Worm (Caenorhabditis elegans) whole organism, early embryonic: Measurements from ENCODE around the gene T13B5.9.

ENCODE experiments used
- B0310.2 ChIP-seq: sonication (generic microtip); optimal IDR thresholded peaks from 2 replicates; lab custom pipeline; 2016; ENCODE audit warnings: mild to moderate bottlenecking, missing genetic modification characterization, missing compliant biosample characterization
- F13C5.2 ChIP-seq: sonication (generic microtip); optimal IDR thresholded peaks from 2 replicates; lab custom pipeline; 2017; ENCODE audit warnings: mild to moderate bottlenecking, missing genetic modification characterization, inconsistent platforms, missing compliant biosample characterization
- ama-1 ChIP-seq: fragments of 150-350 bp; optimal IDR thresholded peaks from 2 replicates; lab custom pipeline; 2014
- ceh-36 ChIP-seq: sonication (generic microtip); optimal IDR thresholded peaks from 2 replicates; lab custom pipeline; 2016; ENCODE audit warnings: missing genetic modification characterization, inconsistent platforms, missing compliant biosample characterization
- flt-1 ChIP-seq: fragments of 200-800 bp; sonication (Bioruptor generic); IDR thresholded peaks from 2 replicates; pipeline ENCODE4 v1.3.6; 2022; ENCODE audit warnings: missing genetic modification characterization, missing compliant biosample characterization
- scrt-1 ChIP-seq: fragments of 200-800 bp; sonication (Bioruptor generic); IDR thresholded peaks from 2 replicates; pipeline ENCODE4 v1.3.6; 2022; ENCODE audit warnings: missing genetic modification characterization, missing compliant biosample characterization
- tbx-11 ChIP-seq: fragments of 200-800 bp; sonication (Bioruptor generic); IDR thresholded peaks from 2 replicates; pipeline ENCODE4 v1.3.6; 2022; ENCODE audit warnings: missing genetic modification characterization, missing compliant biosample characterization
- tbx-37 ChIP-seq: fragments of 200-800 bp; sonication (Bioruptor generic); conservative IDR thresholded peaks from 2 replicates; pipeline ENCODE4 v1.3.6; 2022; ENCODE audit warnings: missing genetic modification reagents, missing genetic modification characterization, missing compliant biosample characterization
- tra-4 ChIP-seq: sonication (generic microtip); optimal IDR thresholded peaks from 2 replicates; lab custom pipeline; 2017; ENCODE audit warnings: missing genetic modification characterization, missing compliant biosample characterization

DNA sequence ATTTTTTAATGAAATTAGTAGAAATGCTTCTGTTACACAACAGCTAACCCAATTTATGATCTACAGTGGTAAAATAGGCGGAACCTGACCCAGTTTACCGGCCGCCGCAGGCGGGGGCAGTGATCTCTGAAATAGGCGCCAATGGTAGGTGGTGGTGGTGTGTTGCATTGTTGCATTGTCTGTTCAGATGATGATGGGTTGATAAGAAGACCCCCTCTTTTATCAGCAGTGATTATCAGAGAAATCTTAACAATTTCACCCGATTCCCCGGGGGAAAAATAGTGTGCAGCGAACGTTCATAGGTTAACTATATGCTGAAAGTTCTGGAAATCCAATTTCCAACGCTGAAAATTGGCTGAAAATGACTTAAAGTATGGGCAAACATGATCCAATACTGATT is 34.3 kb upstream of the T13B5.9 start:
- no peak for TF ChIP-seq ama-1 (lab: Kevin White, UChicago)
- TF ChIP-seq tra-4 (tag; lab: Kevin White, UChicago), result no peak
- no peak for TF ChIP-seq tbx-11
- TF ChIP-seq F13C5.2 (tag; lab: Kevin White, UChicago), result no peak
- no peak for TF ChIP-seq tbx-37 (GFP tag; lab: Robert Waterston, UW)
- no peak for TF ChIP-seq scrt-1 (GFP tag; lab: Robert Waterston, UW)
- no peak for TF ChIP-seq flt-1
- no peak for TF ChIP-seq ceh-36 (tag; lab: Kevin White, UChicago)
- TF ChIP-seq B0310.2 (tag; lab: Kevin White, UChicago), result no peak
